Worm (Caenorhabditis elegans) whole organism, L2 larva: ENCODE data around the gene ZK813.4.
A peak's percentile ranks its signal among the peaks of the same experiment; 100 is the strongest.

Source experiments
- R02D3.7 ChIP-seq: fragments of 150-350 bp; optimal IDR thresholded peaks from 2 replicates; lab custom pipeline; 2014; ENCODE audit warnings: missing biosample characterization, missing genetic modification characterization
- blmp-1 ChIP-seq: sonication (generic microtip); optimal IDR thresholded peaks from 2 replicates; lab custom pipeline; 2017; ENCODE audit warnings: missing genetic modification characterization, mild to moderate bottlenecking, missing compliant biosample characterization, antibody characterized with exemption, moderate library complexity; ENCODE audit not compliant: insufficient read depth
- dmd-4 ChIP-seq: sonication (generic microtip); optimal IDR thresholded peaks from 2 replicates; lab custom pipeline; 2017; ENCODE audit warnings: missing biosample characterization, missing genetic modification characterization
- egl-27 ChIP-seq: sonication (generic microtip); optimal IDR thresholded peaks from 3 replicates; lab custom pipeline; 2017; ENCODE audit warnings: missing biosample characterization, missing genetic modification reagents, missing genetic modification characterization
- lsy-2 ChIP-seq, 2 experiments: fragments of 150-350 bp in 1 of 2; sonication (generic microtip) in 1 of 2; optimal IDR thresholded peaks; 2 replicates each; lab custom pipeline; 2014 to 2017; ENCODE audit warnings: missing biosample characterization in 2 of 2, missing genetic modification characterization in 2 of 2
- mdl-1 ChIP-seq, 2 experiments: fragments of 150-350 bp in 1 of 2; sonication (generic microtip) in 1 of 2; optimal IDR thresholded peaks; 2 replicates each; lab custom pipeline; 2017; ENCODE audit warnings: missing biosample characterization in 2 of 2, missing genetic modification characterization in 2 of 2
- nhr-12 ChIP-seq: fragments of 150-350 bp; optimal IDR thresholded peaks from 2 replicates; lab custom pipeline; 2014; ENCODE audit warnings: missing biosample characterization, missing genetic modification characterization
- nhr-25 ChIP-seq: fragments of 150-350 bp; sonication (generic microtip); optimal IDR thresholded peaks from 3 replicates; lab custom pipeline; 2014; ENCODE audit warnings: missing biosample characterization, missing genetic modification characterization
- nhr-77 ChIP-seq: fragments of 150-350 bp; optimal IDR thresholded peaks from 2 replicates; lab custom pipeline; 2014; ENCODE audit warnings: missing biosample characterization, missing genetic modification characterization
- snpc-4 ChIP-seq: fragments of 150-350 bp; optimal IDR thresholded peaks from 2 replicates; lab custom pipeline; 2014; ENCODE audit warnings: missing biosample characterization, missing genetic modification characterization
- ztf-11 ChIP-seq: sonication (generic microtip); optimal IDR thresholded peaks from 2 replicates; lab custom pipeline; 2017; ENCODE audit warnings: missing biosample characterization, missing genetic modification characterization

- no peak for TF ChIP-seq R02D3.7
- no peak for TF ChIP-seq nhr-12 (tag; lab: Kevin White, UChicago)
- no peak for TF ChIP-seq dmd-4
- TF ChIP-seq lsy-2 (tag; optimal IDR thresholded peaks at IDR 0.05; lab: Kevin White, UChicago), result peak in 1 of 2 experiments; percentile 19
- no peak for TF ChIP-seq snpc-4 (tag; lab: Kevin White, UChicago)
- TF ChIP-seq nhr-25, result no peak
- no peak for TF ChIP-seq nhr-77 (tag; lab: Kevin White, UChicago)
- TF ChIP-seq mdl-1 (tag; optimal IDR thresholded peaks at IDR 0.05; lab: Kevin White, UChicago), result no peak
- no peak for TF ChIP-seq ztf-11 (tag; lab: Kevin White, UChicago)
- TF ChIP-seq blmp-1 (tag; lab: Kevin White, UChicago), result no peak
- no peak for TF ChIP-seq egl-27 (tag; lab: Kevin White, UChicago)
Measured at ce11 chrX:3455561-3455960, 25.6 kb upstream of the ZK813.4 start.
